2 worm cellular contexts compared by ENCODE assay signal in genomic region chrX:10639403-10639812, ce11.
TF ChIP-seq lines count a peak whose summit lies in the region.

No protein-coding gene starts in this region.

TF ChIP-seq in whole organism, L1 larva, 84 proteins besides CTCF, POLR2A, EP300 and RAD21 (continued from another document):
- TF ChIP-seq elt-3 (tag; optimal IDR thresholded peaks at IDR 0.05; lab: Kevin White, UChicago) (no peak), nhr-11 (tag; optimal IDR thresholded peaks at IDR 0.05; lab: Kevin White, UChicago) (no peak), lin-39 (tag; optimal IDR thresholded peaks at IDR 0.05; lab: Kevin White, UChicago) (no peak), mdl-1 (tag; optimal IDR thresholded peaks at IDR 0.05; lab: Kevin White, UChicago) (no peak), swsn-7 (tag; optimal IDR thresholded peaks at IDR 0.05; lab: Kevin White, UChicago) (no peak), lsy-2 (tag; optimal IDR thresholded peaks at IDR 0.05; lab: Kevin White, UChicago) (no peak), isw-1 (GFP tag; IDR thresholded peaks at IDR 0.05; lab: Robert Waterston, UW) (no peak), irx-1 (tag; optimal IDR thresholded peaks at IDR 0.05; lab: Kevin White, UChicago) (no peak), unc-86 (tag; optimal IDR thresholded peaks at IDR 0.05; lab: Kevin White, UChicago) (no peak), C04F5.9 (tag; optimal IDR thresholded peaks at IDR 0.05; lab: Kevin White, UChicago) (no peak), lin-35 (GFP tag; optimal IDR thresholded peaks at IDR 0.05; lab: Kevin White, UChicago) (no peak), efl-3 (GFP tag; optimal IDR thresholded peaks at IDR 0.05; lab: Kevin White, UChicago) (no peak), hpl-2 (GFP tag; optimal IDR thresholded peaks at IDR 0.05; lab: Kevin White, UChicago) (no peak), unc-98 (GFP tag; IDR thresholded peaks at IDR 0.05; lab: Robert Waterston, UW) (no peak), efl-1 (optimal IDR thresholded peaks at IDR 0.05; lab: Kevin White, UChicago) (no peak), efl-1 (GFP tag; optimal IDR thresholded peaks at IDR 0.05 in 1 of 2; lab: Kevin White, UChicago) (peak in 1 of 2 experiments; percentile 88), hlh-4 (tag; optimal IDR thresholded peaks at IDR 0.05; lab: Kevin White, UChicago) (no peak), snpc-4 (tag; optimal IDR thresholded peaks at IDR 0.05; lab: Kevin White, UChicago) (no peak), tlp-1 (tag; optimal IDR thresholded peaks at IDR 0.05; lab: Kevin White, UChicago) (no peak), hlh-17 (GFP tag; optimal IDR thresholded peaks at IDR 0.05; lab: Kevin White, UChicago; ENCODE audit: borderline replicate concordance) (no peak), xbp-1 (tag; optimal IDR thresholded peaks at IDR 0.05; lab: Kevin White, UChicago) (no peak), zip-4 (GFP tag; optimal IDR thresholded peaks at IDR 0.05; lab: Kevin White, UChicago) (no peak), Y116A8C.19 (tag; optimal IDR thresholded peaks at IDR 0.05; lab: Kevin White, UChicago; ENCODE audit: borderline replicate concordance) (no peak), fkh-4 (tag; optimal IDR thresholded peaks at IDR 0.05; lab: Kevin White, UChicago; ENCODE audit: borderline replicate concordance) (no peak), lir-3 (tag; optimal IDR thresholded peaks at IDR 0.05; lab: Kevin White, UChicago; ENCODE audit: poor library complexity) (no peak), sox-4 (tag; optimal IDR thresholded peaks at IDR 0.05; lab: Kevin White, UChicago) (no peak), snu-23 (GFP tag; optimal IDR thresholded peaks at IDR 0.05; lab: Kevin White, UChicago) (peak; percentile 21), nhr-85 (tag; lab: Kevin White, UChicago) (peak; percentile 74)

TF ChIP-seq in whole organism, L4 larva, 104 proteins besides CTCF, POLR2A, EP300 and RAD21 (continued from another document):
- TF ChIP-seq ces-1 (GFP tag; optimal IDR thresholded peaks at IDR 0.05; lab: Kevin White, UChicago) (no peak), zip-2 (tag; optimal IDR thresholded peaks at IDR 0.05; lab: Kevin White, UChicago) (no peak), mep-1 (tag; optimal IDR thresholded peaks at IDR 0.05; lab: Kevin White, UChicago) (peak; percentile 40), lin-1 (GFP tag; IDR thresholded peaks at IDR 0.05; lab: Robert Waterston, UW) (0 out of 2 replicates have a peak, but pooled peaks have one; percentile 14), attf-4 (tag; optimal IDR thresholded peaks at IDR 0.05; lab: Kevin White, UChicago) (no peak), pqm-1 (tag; optimal IDR thresholded peaks at IDR 0.05; lab: Kevin White, UChicago) (peak; percentile 97), nhr-6 (tag; optimal IDR thresholded peaks at IDR 0.05; lab: Kevin White, UChicago) (no peak), dve-1 (tag; optimal IDR thresholded peaks at IDR 0.05; lab: Kevin White, UChicago; ENCODE audit: insufficient read depth) (peak; percentile 90), hlh-11 (tag; optimal IDR thresholded peaks at IDR 0.05; lab: Kevin White, UChicago) (peak; percentile 84), mdt-29 (GFP tag; IDR thresholded peaks at IDR 0.05; lab: Robert Waterston, UW) (no peak), madf-5 (GFP tag; IDR thresholded peaks at IDR 0.05; lab: Robert Waterston, UW) (no peak), ceh-62 (tag; optimal IDR thresholded peaks at IDR 0.05; lab: Kevin White, UChicago) (no peak), ztf-7 (tag; optimal IDR thresholded peaks at IDR 0.05; lab: Kevin White, UChicago) (no peak), pha-4 (GFP tag; IDR thresholded peaks at IDR 0.05; lab: Robert Waterston, UW) (0 out of 2 replicates have a peak, but pooled peaks have one; percentile 14), pha-4 (tag; optimal IDR thresholded peaks at IDR 0.05; lab: Kevin White, UChicago) (no peak), snpc-1.2 (GFP tag; IDR thresholded peaks at IDR 0.05; lab: Robert Waterston, UW) (no peak), ceh-28 (tag; optimal IDR thresholded peaks at IDR 0.05; lab: Kevin White, UChicago) (no peak), ctbp-1 (GFP tag; IDR thresholded peaks at IDR 0.05; lab: Robert Waterston, UW) (no peak), skn-1 (tag; optimal IDR thresholded peaks at IDR 0.05; lab: Kevin White, UChicago) (no peak), hlh-30 (tag; optimal IDR thresholded peaks at IDR 0.05; lab: Kevin White, UChicago; ENCODE audit: insufficient read depth) (peak; percentile 63), lin-29 (GFP tag; IDR thresholded peaks at IDR 0.05; lab: Robert Waterston, UW) (no peak), Y105C5A.15 (GFP tag; IDR thresholded peaks at IDR 0.05; lab: Robert Waterston, UW) (no peak), unc-130 (GFP tag; optimal IDR thresholded peaks at IDR 0.05; lab: Kevin White, UChicago) (no peak), mdl-1 (tag; optimal IDR thresholded peaks at IDR 0.05; lab: Kevin White, UChicago) (peak in 1 of 2 experiments; percentile 35), nhr-28 (tag; optimal IDR thresholded peaks at IDR 0.05; lab: Kevin White, UChicago) (peak; percentile 43), cey-2 (tag; optimal IDR thresholded peaks at IDR 0.05; lab: Kevin White, UChicago; ENCODE audit: borderline replicate concordance, insufficient read depth) (peak; percentile 89)
TF ChIP-seq in whole organism, L4 larva: peak in this region for 17.
